Worm (Caenorhabditis elegans): ENCODE measurements around the gene W07G1.1.
A peak's percentile ranks its signal among the peaks of the same experiment; 100 is the strongest.

Gene W07G1.1

ce11 chrII:13919100-13919499 lies 20.3 kb downstream of the W07G1.1 start:
- TF ChIP-seq ama-1 (optimal IDR thresholded peaks at IDR 0.05): no peak
- no peak for TF ChIP-seq aly-1 (tag; optimal IDR thresholded peaks at IDR 0.05)
- no peak for TF ChIP-seq tbx-11 (GFP tag; IDR thresholded peaks at IDR 0.05)
- no peak for TF ChIP-seq pes-1 (GFP tag; IDR thresholded peaks at IDR 0.05)
- 0 out of 2 replicates have a peak, but pooled peaks have one; percentile 22 for TF ChIP-seq sea-1 (GFP tag; conservative IDR thresholded peaks at IDR 0.05)
- no peak for TF ChIP-seq ceh-36 (tag; optimal IDR thresholded peaks at IDR 0.05)

ce11 chrII:13916040-13916439 lies 23.4 kb downstream of the W07G1.1 start, which contains the start of gene mltn-3:
Gene mltn-3 (plus strand): TSS chrII:13916340.
- TF ChIP-seq ama-1 (optimal IDR thresholded peaks at IDR 0.05): no peak
- no peak for TF ChIP-seq flt-1 (GFP tag; IDR thresholded peaks at IDR 0.05)
- TF ChIP-seq B0310.2 (tag; optimal IDR thresholded peaks at IDR 0.05): no peak
- no peak for TF ChIP-seq tbx-37 (GFP tag; conservative IDR thresholded peaks at IDR 0.05)
- no peak for TF ChIP-seq tra-4 (tag; optimal IDR thresholded peaks at IDR 0.05)
- TF ChIP-seq pes-1 (GFP tag; IDR thresholded peaks at IDR 0.05): no peak
- no peak for TF ChIP-seq sea-1 (GFP tag; conservative IDR thresholded peaks at IDR 0.05)
- TF ChIP-seq ceh-36 (tag; optimal IDR thresholded peaks at IDR 0.05): no peak
- TF ChIP-seq aly-1 (tag; optimal IDR thresholded peaks at IDR 0.05): no peak
- TF ChIP-seq tbx-11 (GFP tag; IDR thresholded peaks at IDR 0.05): no peak
- TF ChIP-seq F13C5.2 (tag; optimal IDR thresholded peaks at IDR 0.05): no peak
- no peak for TF ChIP-seq ets-7 (tag; optimal IDR thresholded peaks at IDR 0.05)
- TF ChIP-seq scrt-1 (GFP tag; IDR thresholded peaks at IDR 0.05): no peak
- TF ChIP-seq ceh-13 (GFP tag; optimal IDR thresholded peaks at IDR 0.05): no peak

ce11 chrII:13908592-13908991 lies 30.8 kb downstream of the W07G1.1 start, which contains the start of gene citk-1:
Gene citk-1 (plus strand): TSS chrII:13908914.
- TF ChIP-seq aly-1 (tag; optimal IDR thresholded peaks at IDR 0.05) (no peak), hnd-1 (tag; optimal IDR thresholded peaks at IDR 0.05) (no peak), tra-4 (tag; optimal IDR thresholded peaks at IDR 0.05) (no peak), ama-1 (optimal IDR thresholded peaks at IDR 0.05) (no peak), pes-1 (GFP tag; IDR thresholded peaks at IDR 0.05) (no peak), scrt-1 (GFP tag; IDR thresholded peaks at IDR 0.05) (no peak), tbx-11 (GFP tag; IDR thresholded peaks at IDR 0.05) (no peak), flt-1 (GFP tag; IDR thresholded peaks at IDR 0.05) (no peak), F13C5.2 (tag; optimal IDR thresholded peaks at IDR 0.05) (peak; percentile 63), tbx-37 (GFP tag; conservative IDR thresholded peaks at IDR 0.05) (0 out of 2 replicates have a peak, but pooled peaks have one; percentile 15), ceh-13 (GFP tag; optimal IDR thresholded peaks at IDR 0.05) (no peak), B0310.2 (tag; optimal IDR thresholded peaks at IDR 0.05) (no peak), ceh-36 (tag; optimal IDR thresholded peaks at IDR 0.05) (peak; percentile 29), hmg-4 (GFP tag; optimal IDR thresholded peaks at IDR 0.05) (no peak), ets-7 (tag; optimal IDR thresholded peaks at IDR 0.05) (no peak), hmbx-1 (tag; optimal IDR thresholded peaks at IDR 0.05) (no peak), sea-1 (GFP tag; conservative IDR thresholded peaks at IDR 0.05) (no peak)

- TF ChIP-seq hmg-4 (GFP tag; optimal IDR thresholded peaks at IDR 0.05) (no peak), flt-1 (GFP tag; IDR thresholded peaks at IDR 0.05) (no peak)
These were observed 31.8 kb downstream of the W07G1.1 start for ce11 chrII:13907615-13908014.

- peak; percentile 84 for TF ChIP-seq ceh-36 (tag; optimal IDR thresholded peaks at IDR 0.05)
These were observed 33.9 kb downstream of the W07G1.1 start for ce11 chrII:13905556-13905955.

- TF ChIP-seq hmg-4 (GFP tag; optimal IDR thresholded peaks at IDR 0.05): no peak
- no peak for TF ChIP-seq ets-7 (tag; optimal IDR thresholded peaks at IDR 0.05)
- TF ChIP-seq scrt-1 (GFP tag; IDR thresholded peaks at IDR 0.05): no peak
- TF ChIP-seq sea-1 (GFP tag; conservative IDR thresholded peaks at IDR 0.05): no peak
- TF ChIP-seq hmbx-1 (tag; optimal IDR thresholded peaks at IDR 0.05): no peak
- TF ChIP-seq ama-1 (optimal IDR thresholded peaks at IDR 0.05): no peak
- TF ChIP-seq tbx-37 (GFP tag; conservative IDR thresholded peaks at IDR 0.05): no peak
- TF ChIP-seq flt-1 (GFP tag; IDR thresholded peaks at IDR 0.05): no peak
- no peak for TF ChIP-seq ceh-13 (GFP tag; optimal IDR thresholded peaks at IDR 0.05)
- no peak for TF ChIP-seq aly-1 (tag; optimal IDR thresholded peaks at IDR 0.05)
These were observed 35.9 kb downstream of the W07G1.1 start for ce11 chrII:13903482-13903881.

- TF ChIP-seq hmg-4 (GFP tag; optimal IDR thresholded peaks at IDR 0.05) (no peak), ceh-36 (tag; optimal IDR thresholded peaks at IDR 0.05) (no peak)
These were observed 37.4 kb downstream of the W07G1.1 start, which contains the start of gene W02B8.1 for ce11 chrII:13902014-13902413. Gene W02B8.1 (minus strand): TSS chrII:13902114.

ce11 chrII:13899777-13900176 lies 39.7 kb downstream of the W07G1.1 start:
- TF ChIP-seq hnd-1 (tag; optimal IDR thresholded peaks at IDR 0.05) (no peak), sea-1 (GFP tag; conservative IDR thresholded peaks at IDR 0.05) (no peak), scrt-1 (GFP tag; IDR thresholded peaks at IDR 0.05) (no peak), hmg-4 (GFP tag; optimal IDR thresholded peaks at IDR 0.05) (no peak), flt-1 (GFP tag; IDR thresholded peaks at IDR 0.05) (no peak), tra-4 (tag; optimal IDR thresholded peaks at IDR 0.05) (no peak), aly-1 (tag; optimal IDR thresholded peaks at IDR 0.05) (no peak), hmbx-1 (tag; optimal IDR thresholded peaks at IDR 0.05) (no peak), ama-1 (optimal IDR thresholded peaks at IDR 0.05) (no peak), tbx-37 (GFP tag; conservative IDR thresholded peaks at IDR 0.05) (no peak), ceh-36 (tag; optimal IDR thresholded peaks at IDR 0.05) (no peak), F13C5.2 (tag; optimal IDR thresholded peaks at IDR 0.05) (no peak), ets-7 (tag; optimal IDR thresholded peaks at IDR 0.05) (no peak), pes-1 (GFP tag; IDR thresholded peaks at IDR 0.05) (no peak), B0310.2 (tag; optimal IDR thresholded peaks at IDR 0.05) (no peak), ceh-13 (GFP tag; optimal IDR thresholded peaks at IDR 0.05) (no peak), tbx-11 (GFP tag; IDR thresholded peaks at IDR 0.05) (no peak)

All from whole organism, early embryonic.